Worm (Caenorhabditis elegans) whole organism, late embryonic: ENCODE data around the gene pak-1.

Source experiments
- hlh-30 ChIP-seq: sonication (generic microtip); optimal IDR thresholded peaks from 2 replicates; lab custom pipeline; 2017; ENCODE audit warnings: antibody characterized with exemption, missing genetic modification characterization, missing compliant biosample characterization; ENCODE audit not compliant: insufficient read depth
- pag-3 ChIP-seq: sonication (generic microtip); optimal IDR thresholded peaks from 2 replicates; lab custom pipeline; 2016; ENCODE audit warnings: missing compliant biosample characterization, missing genetic modification characterization, borderline replicate concordance
- pqm-1 ChIP-seq: sonication (generic microtip); optimal IDR thresholded peaks from 2 replicates; lab custom pipeline; 2016; ENCODE audit warnings: missing genetic modification characterization, missing compliant biosample characterization
- rnt-1 ChIP-seq: sonication (generic microtip); optimal IDR thresholded peaks from 2 replicates; lab custom pipeline; 2016; ENCODE audit warnings: missing genetic modification characterization, missing compliant biosample characterization
- unc-3 ChIP-seq, 2 experiments: fragments of 200-800 bp in 1 of 2; sonication (Bioruptor generic) in 1 of 2; sonication (generic microtip) in 1 of 2; conservative IDR thresholded peaks in 1 of 2; optimal IDR thresholded peaks in 1 of 2; 2 replicates each; pipeline versions ENCODE4 v1.3.6 to Lab custom; 2016 to 2022; ENCODE audit warnings: missing compliant biosample characterization in 2 of 2, missing genetic modification characterization in 2 of 2, missing genetic modification reagents in 1 of 2

DNA sequence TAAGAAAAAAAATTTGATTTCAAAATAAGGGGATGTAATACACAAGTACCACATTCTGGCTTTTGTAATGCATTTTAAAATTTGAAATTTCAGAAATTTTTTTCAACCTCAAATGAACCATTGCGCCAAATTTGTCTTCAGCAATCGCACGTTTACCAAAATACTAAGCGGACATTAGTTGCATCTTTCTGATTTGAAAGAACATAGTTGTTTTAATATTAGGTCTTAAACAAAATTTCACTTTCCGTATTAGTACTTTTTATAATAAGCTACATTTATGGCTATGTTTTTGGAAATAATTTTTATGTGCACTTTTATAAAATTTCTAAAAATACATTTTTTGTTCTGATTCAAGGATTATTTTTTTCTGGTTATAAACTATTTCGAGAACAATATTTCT is 44.6 kb downstream of the pak-1 start, which contains the start of gene sups-1:
- TF ChIP-seq pqm-1 (no peak), hlh-30 (tag; lab: Kevin White, UChicago) (no peak), rnt-1 (no peak), unc-3 (GFP tag; conservative IDR thresholded peaks at IDR 0.05; lab: Robert Waterston, UW) (no peak), unc-3 (tag; optimal IDR thresholded peaks at IDR 0.05; lab: Kevin White, UChicago) (no peak), pag-3 (tag; lab: Kevin White, UChicago) (no peak)
